Fruit fly (Drosophila melanogaster): ENCODE measurements around the gene CG31870.
A peak's percentile ranks its signal among the peaks of the same experiment; 100 is the strongest.

Gene CG31870

dm6 chr2L:10756049-10756448, 34.0 kb upstream of the CG31870 start, which contains the start of gene CG17124 (continued):
- TF ChIP-seq dsx (GFP tag; optimal IDR thresholded peaks at IDR 0.05; ENCODE audit: poor library complexity, severe bottlenecking) (peak; percentile 66), Ets96B (tag; optimal IDR thresholded peaks at IDR 0.05) (peak; percentile 6), svp (GFP tag) (peak; percentile 54), Blimp-1 (GFP tag; optimal IDR thresholded peaks at IDR 0.05) (no peak), CG6854 (GFP tag; optimal IDR thresholded peaks at IDR 0.05) (peak; percentile 48), CG3032 (tag; optimal IDR thresholded peaks at IDR 0.05) (no peak), esn (GFP tag; optimal IDR thresholded peaks at IDR 0.05) (peak; percentile 37), OdsH (GFP tag; optimal IDR thresholded peaks at IDR 0.05) (no peak), spab (GFP tag; optimal IDR thresholded peaks at IDR 0.05) (no peak), CG3919 (GFP tag; optimal IDR thresholded peaks at IDR 0.05) (peak; percentile 63), lz (GFP tag; optimal IDR thresholded peaks at IDR 0.05) (no peak), CG6792 (GFP tag; optimal IDR thresholded peaks at IDR 0.05) (no peak), Ets21C (GFP tag; optimal IDR thresholded peaks at IDR 0.05) (no peak), CG7368 (GFP tag; optimal IDR thresholded peaks at IDR 0.05) (no peak), CG8119 (GFP tag; IDR thresholded peaks at IDR 0.05) (peak; percentile 53; the same call in 2 of the 3 replicates), CG31627 (GFP tag; optimal IDR thresholded peaks at IDR 0.05) (no peak), achi (GFP tag; optimal IDR thresholded peaks at IDR 0.05) (peak; percentile 27), acj6 (GFP tag; optimal IDR thresholded peaks at IDR 0.05) (no peak), Hr4 (GFP tag; optimal IDR thresholded peaks at IDR 0.05) (no peak), net (GFP tag; optimal IDR thresholded peaks at IDR 0.05) (peak; percentile 61), CG34406 (GFP tag; optimal IDR thresholded peaks at IDR 0.05) (no peak), Sox14 (GFP tag; optimal IDR thresholded peaks at IDR 0.05) (peak; percentile 17), fd85E (GFP tag; optimal IDR thresholded peaks at IDR 0.05) (no peak), Sox15 (GFP tag; optimal IDR thresholded peaks at IDR 0.05) (no peak), CG11902 (GFP tag; optimal IDR thresholded peaks at IDR 0.05) (no peak), CG8632 (GFP tag; optimal IDR thresholded peaks at IDR 0.05) (no peak), Lpt (GFP tag; optimal IDR thresholded peaks at IDR 0.05) (no peak), CG10631 (GFP tag; optimal IDR thresholded peaks at IDR 0.05) (no peak), pdm3 (GFP tag; optimal IDR thresholded peaks at IDR 0.05) (no peak), salr (GFP tag; optimal IDR thresholded peaks at IDR 0.05) (no peak), eg (GFP tag; IDR thresholded peaks at IDR 0.05) (peak; percentile 74; the same call in 2 of the 3 replicates)

DNA sequence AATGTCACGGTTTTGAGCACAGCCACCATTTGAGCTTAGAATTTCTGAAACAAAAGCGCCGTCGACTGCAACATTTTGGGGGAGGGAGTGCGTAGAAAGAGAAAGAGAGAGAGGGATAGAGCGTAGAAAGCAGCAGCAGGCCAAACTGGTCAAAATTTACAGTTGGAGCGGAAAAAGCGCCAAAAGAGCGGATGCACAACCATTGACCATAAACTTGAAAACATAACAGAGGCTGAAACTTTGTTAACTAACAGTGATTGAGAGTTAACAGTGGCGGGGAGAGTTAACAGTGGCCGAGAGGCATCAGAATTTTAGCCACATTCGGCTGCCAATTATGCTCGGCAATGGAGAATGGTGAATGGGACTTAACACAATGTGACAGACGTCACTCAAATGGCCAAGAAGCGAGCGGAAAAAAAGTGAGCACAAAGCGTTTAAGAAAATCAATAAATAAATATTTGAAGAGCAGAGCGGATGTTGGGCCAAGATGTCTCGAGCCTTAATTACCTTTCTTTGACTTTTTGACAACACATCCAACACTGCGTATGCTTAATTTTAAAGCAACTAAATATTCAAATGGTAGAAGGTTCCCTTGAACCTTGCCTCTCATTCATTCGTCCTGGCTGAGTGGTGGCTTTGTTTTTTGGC, 32.9 kb upstream of the CG31870 start:
- TF ChIP-seq Eip78C (GFP tag) (peak; percentile 29), Met (GFP tag; optimal IDR thresholded peaks at IDR 0.05) (no peak), dsx (GFP tag; optimal IDR thresholded peaks at IDR 0.05; ENCODE audit: poor library complexity, severe bottlenecking) (peak; percentile 33)

DNA sequence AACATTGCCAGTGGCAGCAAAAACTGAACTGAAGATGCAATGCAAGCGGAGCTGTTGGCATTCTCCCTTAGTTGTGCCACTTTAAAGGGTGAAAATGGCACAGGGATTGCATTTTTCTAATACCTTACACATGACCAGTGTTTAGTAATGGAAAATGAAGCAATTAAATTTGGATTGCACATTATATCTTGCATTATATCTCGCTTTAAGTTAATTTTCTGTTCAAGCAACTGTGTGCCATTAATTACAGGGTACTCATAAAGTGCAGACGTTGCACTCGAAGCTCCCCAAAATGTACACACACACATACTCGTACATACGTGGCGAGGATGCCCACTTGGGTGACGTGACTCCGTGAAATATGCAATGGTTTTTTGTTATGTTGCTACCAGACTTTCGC, 30.4 kb upstream of the CG31870 start:
- TF ChIP-seq Ets21C (GFP tag; optimal IDR thresholded peaks at IDR 0.05), result peak; percentile 20
- TF ChIP-seq CG11294 (GFP tag; IDR thresholded peaks at IDR 0.05), result no peak
- TF ChIP-seq CG8632 (GFP tag; optimal IDR thresholded peaks at IDR 0.05), result peak; percentile 42
- no peak for TF ChIP-seq CG9139 (GFP tag; optimal IDR thresholded peaks at IDR 0.05)
- peak; percentile 38 for TF ChIP-seq CG3032 (tag; optimal IDR thresholded peaks at IDR 0.05)
- TF ChIP-seq svp (GFP tag), result peak; percentile 69
- peak; percentile 53 for TF ChIP-seq CG10631 (GFP tag; optimal IDR thresholded peaks at IDR 0.05)
- no peak for TF ChIP-seq fd59A (GFP tag; optimal IDR thresholded peaks at IDR 0.05)
- TF ChIP-seq Gug (GFP tag; IDR thresholded peaks at IDR 0.05), result no peak
- TF ChIP-seq achi (GFP tag; optimal IDR thresholded peaks at IDR 0.05), result peak; percentile 45
- TF ChIP-seq dac (GFP tag; optimal IDR thresholded peaks at IDR 0.05), result no peak
- TF ChIP-seq CG6276 (GFP tag; optimal IDR thresholded peaks at IDR 0.05), result no peak
- TF ChIP-seq Lpt (GFP tag; optimal IDR thresholded peaks at IDR 0.05), result no peak
- peak; percentile 63 for TF ChIP-seq CG10669 (GFP tag; optimal IDR thresholded peaks at IDR 0.05)
- TF ChIP-seq CG15336 (GFP tag; IDR thresholded peaks at IDR 0.05), result no peak
- TF ChIP-seq Hr39 (GFP tag; optimal IDR thresholded peaks at IDR 0.05), result peak; percentile 35
- no peak for TF ChIP-seq CG8119 (GFP tag; IDR thresholded peaks at IDR 0.05)
- TF ChIP-seq net (GFP tag; optimal IDR thresholded peaks at IDR 0.05), result no peak
- TF ChIP-seq acj6 (GFP tag; optimal IDR thresholded peaks at IDR 0.05), result peak; percentile 61
- TF ChIP-seq cyc (GFP tag; optimal IDR thresholded peaks at IDR 0.05), result peak; percentile 51
- TF ChIP-seq CG7368 (GFP tag; optimal IDR thresholded peaks at IDR 0.05), result peak; percentile 21
- TF ChIP-seq CG4318 (GFP tag; optimal IDR thresholded peaks at IDR 0.05), result no peak
- TF ChIP-seq Blimp-1 (GFP tag; optimal IDR thresholded peaks at IDR 0.05), result no peak
- peak in 1 of 2 experiments; percentile 26 for TF ChIP-seq salr (GFP tag; optimal IDR thresholded peaks at IDR 0.05)
- peak; percentile 45 for TF ChIP-seq topi (GFP tag; optimal IDR thresholded peaks at IDR 0.05)
- TF ChIP-seq Sox15 (GFP tag; optimal IDR thresholded peaks at IDR 0.05), result peak; percentile 20
- TF ChIP-seq Eip78C (GFP tag), result peak; percentile 83
- TF ChIP-seq CG11902 (GFP tag; optimal IDR thresholded peaks at IDR 0.05), result peak; percentile 3
- TF ChIP-seq Eip75B (GFP tag; optimal IDR thresholded peaks at IDR 0.05), result peak; percentile 54
- no peak for TF ChIP-seq spab (GFP tag; optimal IDR thresholded peaks at IDR 0.05)
- peak; percentile 51 for TF ChIP-seq pdm3 (GFP tag; optimal IDR thresholded peaks at IDR 0.05)
- TF ChIP-seq fd85E (GFP tag; optimal IDR thresholded peaks at IDR 0.05), result no peak
